Fruit fly (Drosophila melanogaster): ENCODE results near the gene CG15406.

- TF ChIP-seq salr (GFP tag; optimal IDR thresholded peaks at IDR 0.05) (no peak), CG7368 (GFP tag; optimal IDR thresholded peaks at IDR 0.05) (no peak), dsx (GFP tag; optimal IDR thresholded peaks at IDR 0.05; ENCODE audit: poor library complexity, severe bottlenecking) (no peak), CG15336 (GFP tag; IDR thresholded peaks at IDR 0.05) (no peak), Sox102F (GFP tag; optimal IDR thresholded peaks at IDR 0.05) (no peak), net (GFP tag; optimal IDR thresholded peaks at IDR 0.05) (no peak), Eip78C (GFP tag) (no peak), Ets21C (GFP tag; optimal IDR thresholded peaks at IDR 0.05) (no peak), CG8119 (GFP tag; IDR thresholded peaks at IDR 0.05) (no peak)
These were observed 21.6 kb downstream of the CG15406 start, which contains the start of gene CG3285 for dm6 chr2L:3330628-3331027.

Measured in whole organism, prepupa.